In genomic region chrII:10174338-10174737, ce11 we compare ENCODE assay signal across 4 worm cellular contexts.
TF ChIP-seq lines count a peak whose summit lies in the region.

Gene F33H1.4, plus strand, starts transcription at chrII:10174648.

TF ChIP-seq in whole organism, L2 larva, 48 proteins besides CTCF, POLR2A, EP300 and RAD21 (continues in another document):
- TF ChIP-seq lsy-2 (tag; optimal IDR thresholded peaks at IDR 0.05; lab: Kevin White, UChicago) (peak; percentile 61 to 96), ceh-82 (tag; optimal IDR thresholded peaks at IDR 0.05; lab: Kevin White, UChicago) (no peak), elt-1 (tag; optimal IDR thresholded peaks at IDR 0.05; lab: Kevin White, UChicago) (no peak), nhr-23 (tag; optimal IDR thresholded peaks at IDR 0.05; lab: Kevin White, UChicago) (no peak), lin-11 (tag; optimal IDR thresholded peaks at IDR 0.05; lab: Kevin White, UChicago) (peak; percentile 37), unc-55 (GFP tag; optimal IDR thresholded peaks at IDR 0.05; lab: Kevin White, UChicago) (peak; percentile 71), nhr-25 (tag; optimal IDR thresholded peaks at IDR 0.05; lab: Kevin White, UChicago) (no peak), lin-13 (GFP tag; optimal IDR thresholded peaks at IDR 0.05; lab: Kevin White, UChicago) (peak; percentile 98), unc-39 (tag; optimal IDR thresholded peaks at IDR 0.05; lab: Kevin White, UChicago) (no peak), nhr-21 (tag; optimal IDR thresholded peaks at IDR 0.05; lab: Kevin White, UChicago) (peak; percentile 44), C34F6.9 (tag; optimal IDR thresholded peaks at IDR 0.05; lab: Kevin White, UChicago) (peak; percentile 76), F13H6.1 (tag; optimal IDR thresholded peaks at IDR 0.05; lab: Kevin White, UChicago) (no peak), snpc-4 (tag; optimal IDR thresholded peaks at IDR 0.05; lab: Kevin White, UChicago) (no peak), blmp-1 (tag; optimal IDR thresholded peaks at IDR 0.05; lab: Kevin White, UChicago; ENCODE audit: insufficient read depth) (peak; percentile 68), nhr-237 (tag; optimal IDR thresholded peaks at IDR 0.05; lab: Kevin White, UChicago) (no peak), sem-4 (tag; optimal IDR thresholded peaks at IDR 0.05; lab: Kevin White, UChicago) (no peak), sma-9 (GFP tag; optimal IDR thresholded peaks at IDR 0.05; lab: Kevin White, UChicago) (peak; percentile 48), sma-9 (tag; optimal IDR thresholded peaks at IDR 0.05; lab: Kevin White, UChicago) (no peak), nhr-129 (tag; optimal IDR thresholded peaks at IDR 0.05; lab: Kevin White, UChicago) (peak; percentile 47), sma-3 (GFP tag; optimal IDR thresholded peaks at IDR 0.05; lab: Kevin White, UChicago) (peak; percentile 24), fos-1 (tag; optimal IDR thresholded peaks at IDR 0.05; lab: Kevin White, UChicago) (peak; percentile 38), ceh-16 (tag; optimal IDR thresholded peaks at IDR 0.05; lab: Kevin White, UChicago) (no peak), peb-1 (tag; optimal IDR thresholded peaks at IDR 0.05; lab: Kevin White, UChicago) (no peak), ZK546.5 (tag; optimal IDR thresholded peaks at IDR 0.05; lab: Kevin White, UChicago) (no peak)

TF ChIP-seq in whole organism, L4 larva, 104 proteins besides CTCF, POLR2A, EP300 and RAD21 (continues in another document):
- TF ChIP-seq ztf-7 (tag; optimal IDR thresholded peaks at IDR 0.05; lab: Kevin White, UChicago) (no peak), aly-2 (tag; optimal IDR thresholded peaks at IDR 0.05; lab: Kevin White, UChicago) (no peak), ces-1 (GFP tag; optimal IDR thresholded peaks at IDR 0.05; lab: Kevin White, UChicago) (no peak), mes-2 (tag; optimal IDR thresholded peaks at IDR 0.05; lab: Kevin White, UChicago; ENCODE audit: poor library complexity, severe bottlenecking) (peak; percentile 80), ceh-62 (tag; optimal IDR thresholded peaks at IDR 0.05; lab: Kevin White, UChicago) (no peak), daf-19 (GFP tag; conservative IDR thresholded peaks at IDR 0.05; lab: Robert Waterston, UW) (no peak), F26F4.8 (GFP tag; conservative IDR thresholded peaks at IDR 0.05; lab: Robert Waterston, UW) (no peak), nhr-11 (tag; optimal IDR thresholded peaks at IDR 0.05; lab: Kevin White, UChicago) (peak; percentile 80), daf-16 (GFP tag; optimal IDR thresholded peaks at IDR 0.05; lab: Kevin White, UChicago) (no peak), daf-16 (tag; optimal IDR thresholded peaks at IDR 0.05; lab: Kevin White, UChicago) (no peak), ceh-28 (tag; optimal IDR thresholded peaks at IDR 0.05; lab: Kevin White, UChicago) (peak; percentile 51), lsy-2 (tag; optimal IDR thresholded peaks at IDR 0.05; lab: Kevin White, UChicago) (peak; percentile 77 to 96), fkh-10 (GFP tag; optimal IDR thresholded peaks at IDR 0.05; lab: Kevin White, UChicago) (peak; percentile 3), madf-5 (GFP tag; IDR thresholded peaks at IDR 0.05; lab: Robert Waterston, UW) (no peak), saeg-2 (GFP tag; IDR thresholded peaks at IDR 0.05; lab: Robert Waterston, UW) (no peak), nhr-237 (tag; optimal IDR thresholded peaks at IDR 0.05; lab: Kevin White, UChicago) (no peak), mep-1 (tag; optimal IDR thresholded peaks at IDR 0.05; lab: Kevin White, UChicago) (no peak), ceh-20 (GFP tag; IDR thresholded peaks at IDR 0.05; lab: Robert Waterston, UW) (0 out of 2 replicates have a peak, but pooled peaks have one; percentile 24), rbr-2 (tag; optimal IDR thresholded peaks at IDR 0.05; lab: Kevin White, UChicago) (peak; percentile 3), sdz-12 (GFP tag; optimal IDR thresholded peaks at IDR 0.05; lab: Kevin White, UChicago) (no peak), spr-1 (tag; optimal IDR thresholded peaks at IDR 0.05; lab: Kevin White, UChicago) (no peak), unc-130 (GFP tag; optimal IDR thresholded peaks at IDR 0.05; lab: Kevin White, UChicago) (peak; percentile 20), zfp-2 (tag; optimal IDR thresholded peaks at IDR 0.05; lab: Kevin White, UChicago) (no peak), dmd-6 (GFP tag; IDR thresholded peaks at IDR 0.05; lab: Robert Waterston, UW) (no peak; the same call in 1 of the 2 replicates)

TF ChIP-seq in whole organism, late embryonic, 69 proteins besides CTCF, POLR2A, EP300 and RAD21 (continues in another document):
- TF ChIP-seq C38D4.7 (GFP tag; optimal IDR thresholded peaks at IDR 0.05; lab: Kevin White, UChicago) (no peak), hlh-6 (tag; optimal IDR thresholded peaks at IDR 0.05; lab: Kevin White, UChicago) (no peak), pag-3 (tag; optimal IDR thresholded peaks at IDR 0.05; lab: Kevin White, UChicago; ENCODE audit: borderline replicate concordance) (no peak), fkh-10 (GFP tag; optimal IDR thresholded peaks at IDR 0.05; lab: Kevin White, UChicago) (no peak), ceh-19 (GFP tag; optimal IDR thresholded peaks at IDR 0.05; lab: Kevin White, UChicago) (no peak), unc-42 (tag; optimal IDR thresholded peaks at IDR 0.05; lab: Kevin White, UChicago) (no peak), ceh-31 (tag; optimal IDR thresholded peaks at IDR 0.05; lab: Kevin White, UChicago) (peak; percentile 19), K02D7.2 (tag; optimal IDR thresholded peaks at IDR 0.05; lab: Kevin White, UChicago) (no peak), pqm-1 (tag; optimal IDR thresholded peaks at IDR 0.05; lab: Kevin White, UChicago) (no peak), pha-4 (tag; optimal IDR thresholded peaks at IDR 0.05; lab: Kevin White, UChicago) (no peak), ets-4 (tag; optimal IDR thresholded peaks at IDR 0.05; lab: Kevin White, UChicago) (no peak), ceh-9 (tag; optimal IDR thresholded peaks at IDR 0.05; lab: Kevin White, UChicago) (no peak), K09A11.1 (tag; optimal IDR thresholded peaks at IDR 0.05; lab: Kevin White, UChicago; ENCODE audit: insufficient read depth) (no peak), lin-11 (tag; optimal IDR thresholded peaks at IDR 0.05; lab: Kevin White, UChicago) (no peak), ceh-22 (tag; optimal IDR thresholded peaks at IDR 0.05; lab: Kevin White, UChicago) (no peak), unc-55 (GFP tag; optimal IDR thresholded peaks at IDR 0.05; lab: Kevin White, UChicago) (peak; percentile 60), odd-2 (tag; optimal IDR thresholded peaks at IDR 0.05; lab: Kevin White, UChicago) (no peak), ceh-48 (tag; optimal IDR thresholded peaks at IDR 0.05; lab: Kevin White, UChicago) (peak; percentile 57), hlh-13 (GFP tag; optimal IDR thresholded peaks at IDR 0.05; lab: Kevin White, UChicago) (no peak), syd-9 (tag; optimal IDR thresholded peaks at IDR 0.05; lab: Kevin White, UChicago) (no peak), nhr-232 (tag; optimal IDR thresholded peaks at IDR 0.05; lab: Kevin White, UChicago) (no peak), tbx-2 (tag; optimal IDR thresholded peaks at IDR 0.05; lab: Kevin White, UChicago) (no peak), ztf-16 (tag; optimal IDR thresholded peaks at IDR 0.05; lab: Kevin White, UChicago) (no peak), ama-1 (optimal IDR thresholded peaks at IDR 0.05; lab: Kevin White, UChicago) (peak; percentile 22), ref-2 (tag; optimal IDR thresholded peaks at IDR 0.05; lab: Kevin White, UChicago) (no peak), T23F11.4 (GFP tag; optimal IDR thresholded peaks at IDR 0.05; lab: Kevin White, UChicago) (no peak), C08G9.2 (tag; optimal IDR thresholded peaks at IDR 0.05; lab: Kevin White, UChicago) (no peak)

TF ChIP-seq in whole organism, mixed stage, embryonic, 35 proteins besides CTCF, POLR2A, EP300 and RAD21:
- TF ChIP-seq ham-2 (GFP tag; optimal IDR thresholded peaks at IDR 0.05; lab: Kevin White, UChicago) (no peak), elt-3 (tag; optimal IDR thresholded peaks at IDR 0.05; lab: Kevin White, UChicago) (no peak), nhr-2 (tag; optimal IDR thresholded peaks at IDR 0.05; lab: Kevin White, UChicago) (no peak), lin-13 (tag; optimal IDR thresholded peaks at IDR 0.05; lab: Kevin White, UChicago) (peak; percentile 85), sem-2 (GFP tag; optimal IDR thresholded peaks at IDR 0.05; lab: Kevin White, UChicago) (no peak), unc-120 (tag; optimal IDR thresholded peaks at IDR 0.05; lab: Kevin White, UChicago; ENCODE audit: poor library complexity, severe bottlenecking) (no peak), zip-8 (tag; optimal IDR thresholded peaks at IDR 0.05; lab: Kevin White, UChicago) (no peak), elt-1 (tag; optimal IDR thresholded peaks at IDR 0.05; lab: Kevin White, UChicago; ENCODE audit: borderline replicate concordance, insufficient read depth) (no peak), blmp-1 (tag; optimal IDR thresholded peaks at IDR 0.05; lab: Kevin White, UChicago) (peak; percentile 75), ceh-39 (tag; optimal IDR thresholded peaks at IDR 0.05; lab: Kevin White, UChicago) (peak; percentile 30), mls-2 (tag; optimal IDR thresholded peaks at IDR 0.05; lab: Kevin White, UChicago) (no peak), sptf-1 (tag; optimal IDR thresholded peaks at IDR 0.05; lab: Kevin White, UChicago) (no peak), nhr-237 (tag; optimal IDR thresholded peaks at IDR 0.05; lab: Kevin White, UChicago) (no peak), ceh-43 (GFP tag; optimal IDR thresholded peaks at IDR 0.05; lab: Kevin White, UChicago) (no peak), hlh-1 (tag; optimal IDR thresholded peaks at IDR 0.05; lab: Kevin White, UChicago) (peak; percentile 39), lsy-2 (tag; optimal IDR thresholded peaks at IDR 0.05; lab: Kevin White, UChicago) (peak; percentile 91)
